Worm (Caenorhabditis elegans) whole organism, L3 larva: Measurements from ENCODE around the gene R05G9.3.

Experiments
- aly-2 ChIP-seq: fragments of 150-350 bp; optimal IDR thresholded peaks from 2 replicates; lab custom pipeline; 2014; ENCODE audit warnings: missing biosample characterization, missing genetic modification characterization
- ama-1 ChIP-seq: fragments of 150-350 bp; optimal IDR thresholded peaks from 2 replicates; lab custom pipeline; 2018
- ceh-16 ChIP-seq: sonication (generic microtip); optimal IDR thresholded peaks from 2 replicates; lab custom pipeline; 2017; ENCODE audit warnings: missing biosample characterization, missing genetic modification characterization
- ceh-28 ChIP-seq: fragments of 150-350 bp; optimal IDR thresholded peaks from 2 replicates; lab custom pipeline; 2014; ENCODE audit warnings: missing biosample characterization, missing genetic modification reagents, missing genetic modification characterization
- ceh-9 ChIP-seq: sonication (generic microtip); optimal IDR thresholded peaks from 2 replicates; lab custom pipeline; 2018; ENCODE audit warnings: missing biosample characterization, missing genetic modification characterization
- daf-12 ChIP-seq: fragments of 150-350 bp; optimal IDR thresholded peaks from 2 replicates; lab custom pipeline; 2014; ENCODE audit warnings: missing biosample characterization, missing genetic modification reagents, missing genetic modification characterization
- egl-5 ChIP-seq: fragments of 150-350 bp; optimal IDR thresholded peaks from 2 replicates; lab custom pipeline; 2017; ENCODE audit warnings: missing biosample characterization, missing genetic modification reagents, missing genetic modification characterization, inconsistent platforms
- elt-2 ChIP-seq: sonication (generic microtip); optimal IDR thresholded peaks from 2 replicates; lab custom pipeline; 2016; ENCODE audit warnings: missing genetic modification reagents, mild to moderate bottlenecking, missing genetic modification characterization, missing compliant biosample characterization
- elt-3 ChIP-seq, 3 experiments: fragments of 150-350 bp in 1 of 3; sonication (generic microtip) in 2 of 3; optimal IDR thresholded peaks; 2 replicates in 2 of 3; 4 replicates in 1 of 3; lab custom pipeline; 2014 to 2017; ENCODE audit warnings: missing biosample characterization in 3 of 3, missing genetic modification characterization in 3 of 3
- eor-1 ChIP-seq, 2 experiments: fragments of 150-350 bp; optimal IDR thresholded peaks; 2 replicates each; lab custom pipeline; 2014 to 2018; ENCODE audit warnings: missing biosample characterization in 2 of 2, missing genetic modification characterization in 2 of 2
- fkh-10 ChIP-seq: sonication (generic microtip); optimal IDR thresholded peaks from 2 replicates; lab custom pipeline; 2017; ENCODE audit warnings: missing biosample characterization, missing genetic modification reagents, missing genetic modification characterization
- fkh-2 ChIP-seq: fragments of 150-350 bp; optimal IDR thresholded peaks from 2 replicates; lab custom pipeline; 2014; ENCODE audit warnings: missing biosample characterization, missing genetic modification reagents, missing genetic modification characterization
- fos-1 ChIP-seq: fragments of 150-350 bp; optimal IDR thresholded peaks from 2 replicates; lab custom pipeline; 2014; ENCODE audit warnings: missing biosample characterization, missing genetic modification characterization
- hmg-11 ChIP-seq: sonication (generic microtip); optimal IDR thresholded peaks from 2 replicates; lab custom pipeline; 2016; ENCODE audit warnings: missing genetic modification characterization, missing compliant biosample characterization
- jun-1 ChIP-seq: fragments of 150-350 bp; optimal IDR thresholded peaks from 2 replicates; lab custom pipeline; 2014; ENCODE audit warnings: missing biosample characterization, missing genetic modification reagents, missing genetic modification characterization
- lin-15B ChIP-seq: fragments of 150-350 bp; optimal IDR thresholded peaks from 2 replicates; lab custom pipeline; 2014; ENCODE audit warnings: missing biosample characterization, missing genetic modification characterization
- lin-39 ChIP-seq: fragments of 150-350 bp; optimal IDR thresholded peaks from 2 replicates; lab custom pipeline; 2018; ENCODE audit warnings: missing biosample characterization, missing genetic modification reagents, missing genetic modification characterization
- lsy-12 ChIP-seq: sonication (generic microtip); optimal IDR thresholded peaks from 2 replicates; lab custom pipeline; 2016; ENCODE audit warnings: mild to moderate bottlenecking, missing genetic modification characterization, missing compliant biosample characterization
- mdl-1 ChIP-seq: fragments of 150-350 bp; optimal IDR thresholded peaks from 2 replicates; lab custom pipeline; 2014; ENCODE audit warnings: missing biosample characterization, missing genetic modification characterization
- mml-1 ChIP-seq: fragments of 150-350 bp; sonication (generic microtip); optimal IDR thresholded peaks from 3 replicates; lab custom pipeline; 2014; ENCODE audit warnings: missing biosample characterization, missing genetic modification characterization
- nfya-1 ChIP-seq: sonication (generic microtip); optimal IDR thresholded peaks from 2 replicates; lab custom pipeline; 2017; ENCODE audit warnings: missing genetic modification characterization, mild to moderate bottlenecking, missing compliant biosample characterization, antibody characterized with exemption, moderate library complexity; ENCODE audit not compliant: insufficient read depth
- nhr-12 ChIP-seq: fragments of 150-350 bp; optimal IDR thresholded peaks from 2 replicates; lab custom pipeline; 2014; ENCODE audit warnings: missing biosample characterization, missing genetic modification characterization
- nhr-237 ChIP-seq: fragments of 150-350 bp; optimal IDR thresholded peaks from 2 replicates; lab custom pipeline; 2014; ENCODE audit warnings: missing biosample characterization, missing genetic modification characterization
- nhr-25 ChIP-seq: sonication (generic microtip); optimal IDR thresholded peaks from 2 replicates; lab custom pipeline; 2017; ENCODE audit warnings: missing biosample characterization, missing genetic modification characterization
- nhr-28 ChIP-seq: fragments of 150-350 bp; optimal IDR thresholded peaks from 2 replicates; lab custom pipeline; 2014; ENCODE audit warnings: missing biosample characterization, missing genetic modification characterization
- nhr-67 ChIP-seq: fragments of 150-350 bp; optimal IDR thresholded peaks from 2 replicates; lab custom pipeline; 2014; ENCODE audit warnings: missing biosample characterization, missing genetic modification characterization
- nhr-76 ChIP-seq: fragments of 150-350 bp; sonication (generic microtip); optimal IDR thresholded peaks from 5 replicates; lab custom pipeline; 2014; ENCODE audit warnings: missing biosample characterization, missing genetic modification characterization
- nhr-77 ChIP-seq: fragments of 150-350 bp; optimal IDR thresholded peaks from 2 replicates; lab custom pipeline; 2014; ENCODE audit warnings: missing biosample characterization, missing genetic modification characterization
- pha-4 ChIP-seq: fragments of 150-350 bp; optimal IDR thresholded peaks from 2 replicates; lab custom pipeline; 2014; ENCODE audit warnings: missing biosample characterization, missing genetic modification reagents, missing genetic modification characterization
- pqm-1 ChIP-seq: fragments of 150-350 bp; optimal IDR thresholded peaks from 2 replicates; lab custom pipeline; 2017; ENCODE audit warnings: missing biosample characterization, missing genetic modification characterization, inconsistent platforms
- sea-2 ChIP-seq: fragments of 150-350 bp; sonication (generic microtip); optimal IDR thresholded peaks from 4 replicates; lab custom pipeline; 2014; ENCODE audit warnings: missing biosample characterization, missing genetic modification reagents, missing genetic modification characterization
- skn-1 ChIP-seq: fragments of 150-350 bp; optimal IDR thresholded peaks from 2 replicates; lab custom pipeline; 2014; ENCODE audit warnings: missing biosample characterization, missing genetic modification characterization
- snpc-4 ChIP-seq: fragments of 150-350 bp; optimal IDR thresholded peaks from 2 replicates; lab custom pipeline; 2014; ENCODE audit warnings: missing biosample characterization, missing genetic modification characterization
- tbx-2 ChIP-seq: sonication (generic microtip); optimal IDR thresholded peaks from 2 replicates; lab custom pipeline; 2016; ENCODE audit warnings: mild to moderate bottlenecking, missing genetic modification characterization, missing compliant biosample characterization
- unc-39 ChIP-seq: sonication (generic microtip); optimal IDR thresholded peaks from 4 replicates; lab custom pipeline; 2017; ENCODE audit warnings: missing biosample characterization, missing genetic modification characterization
- unc-62 ChIP-seq: fragments of 150-350 bp; sonication (generic microtip); optimal IDR thresholded peaks from 4 replicates; lab custom pipeline; 2014; ENCODE audit warnings: missing biosample characterization, missing genetic modification reagents, missing genetic modification characterization
- zag-1 ChIP-seq: fragments of 150-350 bp; optimal IDR thresholded peaks from 2 replicates; lab custom pipeline; 2014; ENCODE audit warnings: missing biosample characterization, missing genetic modification characterization
- ztf-11 ChIP-seq: fragments of 150-350 bp; optimal IDR thresholded peaks from 2 replicates; lab custom pipeline; 2014; ENCODE audit warnings: missing biosample characterization, missing genetic modification characterization

The R05G9.3 gene

ce11 chrII:6482762-6483161, 18.6 kb downstream of the R05G9.3 start:
- TF ChIP-seq fos-1 (tag; lab: Kevin White, UChicago) (no peak), eor-1 (tag; optimal IDR thresholded peaks at IDR 0.05; lab: Kevin White, UChicago) (no peak), hmg-11 (tag; lab: Kevin White, UChicago) (no peak), jun-1 (tag; lab: Kevin White, UChicago) (no peak), fkh-2 (no peak), pqm-1 (no peak), ceh-9 (tag; lab: Kevin White, UChicago) (no peak), elt-2 (tag; lab: Kevin White, UChicago) (no peak), nhr-67 (tag; lab: Kevin White, UChicago) (no peak), aly-2 (tag; lab: Kevin White, UChicago) (no peak), lin-39 (no peak), snpc-4 (no peak), nhr-77 (no peak), pha-4 (tag; lab: Kevin White, UChicago) (no peak), egl-5 (no peak)
- TF ChIP-seq, all 47 proteins: peak for 0

- TF ChIP-seq egl-5 = peak; percentile 78
- no peak for TF ChIP-seq fkh-2
- TF ChIP-seq mml-1 = no peak
- no peak for TF ChIP-seq eor-1 (tag; optimal IDR thresholded peaks at IDR 0.05; lab: Kevin White, UChicago)
- TF ChIP-seq zag-1 (tag; lab: Kevin White, UChicago) = no peak
- TF ChIP-seq sea-2 (GFP tag; lab: Kevin White, UChicago) = no peak
- TF ChIP-seq nhr-237 = no peak
These were observed 19.2 kb downstream of the R05G9.3 start, which contains the start of gene del-10 for ce11 chrII:6482102-6482501. Gene del-10 (minus strand): TSS chrII:6482125.

ce11 chrII:6476655-6477054, 24.7 kb downstream of the R05G9.3 start, which contains the start of gene T28D9.4:
Gene T28D9.4 (plus strand): TSS chrII:6476955.
- TF ChIP-seq unc-62 (GFP tag; lab: Kevin White, UChicago) (no peak), aly-2 (tag; lab: Kevin White, UChicago) (no peak), mdl-1 (tag; lab: Kevin White, UChicago) (no peak), elt-3 (tag; optimal IDR thresholded peaks at IDR 0.05; lab: Kevin White, UChicago) (no peak), mml-1 (no peak), lin-39 (no peak), nhr-12 (tag; lab: Kevin White, UChicago) (no peak), ama-1 (no peak), eor-1 (tag; optimal IDR thresholded peaks at IDR 0.05; lab: Kevin White, UChicago) (no peak), ceh-16 (no peak), lin-15B (tag; lab: Kevin White, UChicago) (no peak), unc-39 (no peak), tbx-2 (no peak), skn-1 (tag; lab: Kevin White, UChicago) (no peak), nhr-67 (tag; lab: Kevin White, UChicago) (no peak), fkh-10 (GFP tag; lab: Kevin White, UChicago) (no peak), ceh-28 (no peak), pqm-1 (no peak), nfya-1 (no peak)
- TF ChIP-seq, all 47 proteins: peak for 0

ce11 chrII:6475180-6475737, 26.1 kb downstream of the R05G9.3 start, which contains the start of gene T28D9.16:
Gene T28D9.16 (plus strand): TSS chrII:6475687.
- TF ChIP-seq nhr-77 = no peak
- TF ChIP-seq daf-12 (tag; lab: Kevin White, UChicago) = no peak
- no peak for TF ChIP-seq ceh-9 (tag; lab: Kevin White, UChicago)
- no peak for TF ChIP-seq hmg-11 (tag; lab: Kevin White, UChicago)
- TF ChIP-seq pqm-1 = no peak
- TF ChIP-seq sea-2 (GFP tag; lab: Kevin White, UChicago) = no peak
- TF ChIP-seq nhr-25 = no peak
- TF ChIP-seq egl-5 = no peak
- TF ChIP-seq lin-15B (tag; lab: Kevin White, UChicago) = no peak
- no peak for TF ChIP-seq mdl-1 (tag; lab: Kevin White, UChicago)
- no peak for TF ChIP-seq jun-1 (tag; lab: Kevin White, UChicago)
- no peak for TF ChIP-seq nhr-67 (tag; lab: Kevin White, UChicago)
- TF ChIP-seq tbx-2 = no peak
- no peak for TF ChIP-seq lsy-12
- TF ChIP-seq nhr-76 (tag; lab: Kevin White, UChicago) = no peak
- TF ChIP-seq pha-4 (tag; lab: Kevin White, UChicago) = no peak
- TF ChIP-seq nhr-28 = no peak
- no peak for TF ChIP-seq ztf-11 (tag; lab: Kevin White, UChicago)
- no peak for TF ChIP-seq elt-3 (tag; optimal IDR thresholded peaks at IDR 0.05; lab: Kevin White, UChicago)
- no peak for TF ChIP-seq ceh-16
